Worm (Caenorhabditis elegans) whole organism, mixed stage, embryonic: ENCODE data around the gene T05A8.1.

ENCODE experiments used
- elt-1 ChIP-seq: sonication (generic microtip); optimal IDR thresholded peaks from 2 replicates; lab custom pipeline; 2017; ENCODE audit warnings: missing genetic modification characterization, mild to moderate bottlenecking, missing compliant biosample characterization, antibody characterized with exemption, moderate library complexity, borderline replicate concordance; ENCODE audit not compliant: insufficient read depth
- mab-5 ChIP-seq: fragments of 150-350 bp; optimal IDR thresholded peaks from 2 replicates; lab custom pipeline; 2014; ENCODE audit warnings: missing biosample characterization, missing genetic modification characterization

ce11 chrII:2684208-2684607 lies 25.6 kb downstream of the T05A8.1 start, which contains the start of gene ceh-87:
- TF ChIP-seq elt-1 (tag; lab: Kevin White, UChicago): no peak
- no peak for TF ChIP-seq mab-5 (tag; lab: Kevin White, UChicago)
